Fruit fly (Drosophila melanogaster) whole organism, wandering third instar larva: ENCODE measurements around the gene Cht7.

Source experiments
- CG32264 ChIP-seq: fragments of 200-800 bp; sonication (Bioruptor generic); optimal IDR thresholded peaks from 2 replicates; lab custom pipeline; 2016; ENCODE audit warnings: missing biosample characterization, missing genetic modification characterization
- CG9705 ChIP-seq: fragments of 200-800 bp; sonication (Bioruptor generic); optimal IDR thresholded peaks from 2 replicates; lab custom pipeline; 2018; ENCODE audit warnings: missing biosample characterization, mild to moderate bottlenecking, missing genetic modification characterization
- CrebA ChIP-seq: fragments of 200-800 bp; sonication (Bioruptor generic); optimal IDR thresholded peaks from 2 replicates; lab custom pipeline; 2016; ENCODE audit warnings: missing biosample characterization, mild to moderate bottlenecking, missing genetic modification characterization, borderline replicate concordance
- Dif ChIP-seq: fragments of 200-275, 200-300 bp; sonication (Bioruptor generic); optimal IDR thresholded peaks from 2 replicates; lab custom pipeline; 2018; ENCODE audit warnings: missing biosample characterization, missing genetic modification characterization; ENCODE audit not compliant: partially characterized antibody
- GATAd ChIP-seq: sonication (Bioruptor generic); optimal IDR thresholded peaks from 2 replicates; lab custom pipeline; 2016; ENCODE audit warnings: missing biosample characterization, missing genetic modification characterization
- HLH106 ChIP-seq: fragments of 200-800 bp; optimal IDR thresholded peaks from 3 replicates; lab custom pipeline; 2019; ENCODE audit warnings: missing biosample characterization, mild to moderate bottlenecking, missing genetic modification characterization, moderate library complexity
- Hnf4 ChIP-seq: fragments of 200-800 bp; sonication (Bioruptor generic); optimal IDR thresholded peaks from 2 replicates; lab custom pipeline; 2016; ENCODE audit warnings: missing biosample characterization, mild to moderate bottlenecking, missing genetic modification characterization
- Hr78 ChIP-seq: fragments of >200 bp; optimal IDR thresholded peaks from 2 replicates; lab custom pipeline; 2017; ENCODE audit warnings: missing biosample characterization, missing genetic modification characterization
- Jra ChIP-seq: sonication (Bioruptor generic); optimal IDR thresholded peaks from 2 replicates; lab custom pipeline; 2016; ENCODE audit warnings: missing biosample characterization, missing genetic modification characterization
- Mio ChIP-seq: sonication (Bioruptor generic); optimal IDR thresholded peaks from 2 replicates; lab custom pipeline; 2016; ENCODE audit warnings: missing biosample characterization, missing genetic modification characterization
- Myc ChIP-seq: fragments of >200 bp; optimal IDR thresholded peaks from 2 replicates; lab custom pipeline; 2017
- N ChIP-seq: fragments of >200 bp; optimal IDR thresholded peaks from 2 replicates; lab custom pipeline; 2018; ENCODE audit warnings: missing biosample characterization, missing external identifiers, missing genetic modification characterization
- OdsH ChIP-seq: fragments of 200-800 bp; sonication (Bioruptor generic); optimal IDR thresholded peaks from 2 replicates; lab custom pipeline; 2016; ENCODE audit warnings: missing biosample characterization, mild to moderate bottlenecking, missing genetic modification characterization
- Rel ChIP-seq, 2 experiments: fragments of 200-800 bp; sonication (Bioruptor generic) in 1 of 2; optimal IDR thresholded peaks; 2 replicates in 1 of 2; 3 replicates in 1 of 2; lab custom pipeline; 2016 to 2019; ENCODE audit warnings: mild to moderate bottlenecking in 2 of 2, missing biosample characterization in 2 of 2, missing genetic modification characterization in 2 of 2, moderate library complexity in 1 of 2
- Sp1 ChIP-seq: fragments of 200-800 bp; sonication (Bioruptor generic); optimal IDR thresholded peaks from 3 replicates; lab custom pipeline; 2019; ENCODE audit warnings: missing biosample characterization, mild to moderate bottlenecking, missing genetic modification characterization, moderate library complexity
- br ChIP-seq: fragments of 200-800 bp; sonication (Bioruptor generic); optimal IDR thresholded peaks from 2 replicates; lab custom pipeline; 2016; ENCODE audit warnings: missing biosample characterization, missing genetic modification characterization
- brk ChIP-seq: fragments of 200-800 bp; sonication (Bioruptor generic); optimal IDR thresholded peaks from 2 replicates; lab custom pipeline; 2016; ENCODE audit warnings: missing biosample characterization, mild to moderate bottlenecking, missing genetic modification characterization
- dl ChIP-seq, 2 experiments: fragments of 175-275, 200-275 bp in 1 of 2; fragments of 200-275 bp in 1 of 2; sonication (Bioruptor generic); optimal IDR thresholded peaks; lab custom pipeline; 2018; ENCODE audit warnings: mild to moderate bottlenecking in 2 of 2, missing biosample characterization in 2 of 2, missing genetic modification characterization in 2 of 2, moderate library complexity in 2 of 2; ENCODE audit not compliant: partially characterized antibody in 2 of 2, insufficient read depth in 1 of 2
- dmrt93B ChIP-seq: fragments of 200-800 bp; sonication (Bioruptor generic); optimal IDR thresholded peaks from 2 replicates; lab custom pipeline; 2018; ENCODE audit warnings: missing biosample characterization, mild to moderate bottlenecking, missing genetic modification characterization
- dsf ChIP-seq: sonication (Bioruptor generic); optimal IDR thresholded peaks from 2 replicates; lab custom pipeline; 2016; ENCODE audit warnings: missing biosample characterization, missing genetic modification characterization, borderline replicate concordance
- ey ChIP-seq: fragments of 200-800 bp; sonication (Bioruptor generic); optimal IDR thresholded peaks from 2 replicates; lab custom pipeline; 2016; ENCODE audit warnings: missing biosample characterization, missing genetic modification characterization
- foxo ChIP-seq, 2 experiments: fragments of 200-800 bp; sonication (Bioruptor generic); optimal IDR thresholded peaks; 2 replicates in 1 of 2; 3 replicates in 1 of 2; lab custom pipeline; 2016 to 2017; ENCODE audit warnings: missing biosample characterization in 2 of 2, missing genetic modification characterization in 2 of 2
- fru ChIP-seq: fragments of 200-800 bp; sonication (Bioruptor generic); optimal IDR thresholded peaks from 3 replicates; lab custom pipeline; 2016; ENCODE audit warnings: missing biosample characterization, mild to moderate bottlenecking, missing genetic modification characterization
- h ChIP-seq: fragments of 200-800 bp; sonication (Bioruptor generic); optimal IDR thresholded peaks from 3 replicates; lab custom pipeline; 2016; ENCODE audit warnings: missing biosample characterization, mild to moderate bottlenecking, missing genetic modification characterization
- jim ChIP-seq: fragments of 175-275, 200-325 bp; sonication (Bioruptor generic); optimal IDR thresholded peaks from 2 replicates; lab custom pipeline; 2016; ENCODE audit warnings: missing biosample characterization, mild to moderate bottlenecking, missing genetic modification characterization
- lola ChIP-seq: fragments of >200 bp; optimal IDR thresholded peaks from 2 replicates; lab custom pipeline; 2017; ENCODE audit warnings: missing biosample characterization, missing genetic modification characterization
- pan ChIP-seq: fragments of >200 bp; optimal IDR thresholded peaks from 2 replicates; lab custom pipeline; 2017
- psq ChIP-seq: fragments of 200-800 bp; sonication (Bioruptor generic); optimal IDR thresholded peaks from 3 replicates; lab custom pipeline; 2017; ENCODE audit warnings: missing biosample characterization, mild to moderate bottlenecking, missing genetic modification characterization, moderate library complexity
- rgr ChIP-seq: fragments of 200-800 bp; sonication (Bioruptor generic); optimal IDR thresholded peaks from 3 replicates; lab custom pipeline; 2016; ENCODE audit warnings: missing biosample characterization, mild to moderate bottlenecking, missing genetic modification characterization
- sage ChIP-seq: fragments of 200-800 bp; sonication (Bioruptor generic); optimal IDR thresholded peaks from 2 replicates; lab custom pipeline; 2016; ENCODE audit warnings: missing biosample characterization, mild to moderate bottlenecking, missing genetic modification characterization
- woc ChIP-seq: sonication (Bioruptor generic); optimal IDR thresholded peaks from 2 replicates; lab custom pipeline; 2016; ENCODE audit warnings: missing biosample characterization, mild to moderate bottlenecking, missing genetic modification characterization

The Cht7 gene

dm6 chr3L:3098778-3099429 lies 7.9 kb downstream of the Cht7 start:
- TF ChIP-seq psq = no peak
- TF ChIP-seq Jra (GFP tag; lab: Kevin White, UChicago) = no peak
- TF ChIP-seq ey = no peak
- no peak for TF ChIP-seq OdsH (GFP tag; lab: Kevin White, UChicago)
- TF ChIP-seq N (GFP tag; lab: Kevin White, UChicago) = no peak
- no peak for TF ChIP-seq GATAd (GFP tag; lab: Kevin White, UChicago)
- TF ChIP-seq Myc (lab: Kevin White, UChicago) = no peak
- no peak for TF ChIP-seq CG9705
- TF ChIP-seq Dif (GFP tag; lab: Kevin White, UChicago) = no peak
- TF ChIP-seq Rel (GFP tag; optimal IDR thresholded peaks at IDR 0.05; lab: Kevin White, UChicago) = no peak
- TF ChIP-seq Rel (tag; optimal IDR thresholded peaks at IDR 0.05; lab: Kevin White, UChicago) = no peak
- no peak for TF ChIP-seq lola (GFP tag; lab: Kevin White, UChicago)
- no peak for TF ChIP-seq foxo (GFP tag; optimal IDR thresholded peaks at IDR 0.05; lab: Kevin White, UChicago)
- no peak for TF ChIP-seq sage (GFP tag; lab: Kevin White, UChicago)
- no peak for TF ChIP-seq Mio (GFP tag; lab: Kevin White, UChicago)
- no peak for TF ChIP-seq CG32264 (GFP tag; lab: Kevin White, UChicago)
- no peak for TF ChIP-seq dmrt93B
- no peak for TF ChIP-seq dl (GFP tag; optimal IDR thresholded peaks at IDR 0.05; lab: Kevin White, UChicago; ENCODE audit: insufficient read depth in 1 of 2, partially characterized antibody in 2 of 2)
- no peak for TF ChIP-seq woc (GFP tag; lab: Kevin White, UChicago)

DNA sequence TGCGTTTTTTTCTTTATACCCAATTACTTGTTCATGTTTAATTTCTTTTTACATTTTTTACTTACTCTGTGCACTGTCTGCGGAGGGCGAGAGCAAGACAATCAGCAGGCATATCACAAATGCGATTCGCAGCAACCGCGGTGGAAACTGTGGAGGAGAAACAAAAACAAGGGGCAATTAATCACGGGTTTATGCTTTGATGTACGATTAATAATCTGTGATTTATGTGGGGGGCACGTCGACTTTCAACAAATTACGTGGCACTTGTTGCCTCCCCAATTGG lies 9.2 kb downstream of the Cht7 start:
- TF ChIP-seq dmrt93B (no peak), dl (GFP tag; optimal IDR thresholded peaks at IDR 0.05; lab: Kevin White, UChicago; ENCODE audit: insufficient read depth in 1 of 2, partially characterized antibody in 2 of 2) (no peak)
- TF ChIP-seq, all 38 proteins: peak for 0

DNA sequence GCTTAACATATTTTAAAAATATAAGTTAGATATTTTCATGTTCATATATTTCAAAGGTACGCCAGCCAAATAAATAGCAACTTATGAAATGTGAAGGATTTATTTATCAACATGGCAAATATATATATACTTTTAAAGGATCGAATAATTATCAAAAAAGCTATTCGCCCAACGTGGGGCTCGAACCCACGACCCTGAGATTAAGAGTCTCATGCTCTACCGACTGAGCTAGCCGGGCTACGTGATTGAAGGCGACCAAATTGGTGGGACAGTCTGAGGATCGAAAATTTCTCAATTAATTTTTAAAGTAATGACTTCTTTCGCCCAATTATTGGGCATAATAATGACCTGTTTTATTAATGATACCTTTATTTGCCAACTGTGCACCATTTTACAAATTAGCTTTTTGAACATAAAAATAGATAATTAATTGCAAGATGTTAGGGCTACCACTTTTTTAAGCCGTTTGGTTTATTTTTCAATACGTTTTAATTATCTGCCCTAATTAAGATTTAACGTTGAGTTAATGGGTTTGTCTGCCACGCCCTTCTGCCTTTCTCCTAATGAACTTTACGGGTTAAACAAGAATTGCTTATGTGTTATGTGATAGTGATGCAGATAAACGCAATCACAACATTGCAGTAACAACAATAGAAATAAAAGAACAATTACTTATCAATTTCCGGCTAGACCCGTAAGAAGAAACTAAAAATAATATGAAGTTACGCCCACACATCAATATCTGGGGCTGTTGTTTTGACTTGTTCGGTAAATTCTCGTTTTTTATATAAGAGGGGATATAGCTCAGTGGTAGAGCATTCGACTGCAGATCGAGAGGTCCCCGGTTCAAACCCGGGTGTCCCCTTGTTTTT lies 9.8 kb downstream of the Cht7 start:
- TF ChIP-seq Dif (GFP tag; lab: Kevin White, UChicago) = peak; percentile 22
- TF ChIP-seq CrebA (GFP tag; lab: Kevin White, UChicago) = peak; percentile 1
- no peak for TF ChIP-seq psq
- TF ChIP-seq, all 38 proteins: peak for 2

- TF ChIP-seq HLH106 (tag; lab: Kevin White, UChicago) = peak; percentile 54
- peak; percentile 21 for TF ChIP-seq sage (GFP tag; lab: Kevin White, UChicago)
- peak; percentile 19 for TF ChIP-seq ey
- TF ChIP-seq fru = peak; percentile 55
- no peak for TF ChIP-seq woc (GFP tag; lab: Kevin White, UChicago)
- TF ChIP-seq jim (GFP tag; lab: Kevin White, UChicago) = no peak
- TF ChIP-seq dmrt93B = no peak
- TF ChIP-seq Rel (GFP tag; optimal IDR thresholded peaks at IDR 0.05; lab: Kevin White, UChicago) = no peak
- TF ChIP-seq Rel (tag; optimal IDR thresholded peaks at IDR 0.05; lab: Kevin White, UChicago) = no peak
- no peak for TF ChIP-seq Hnf4
- peak in 1 of 2 experiments; percentile 59 for TF ChIP-seq foxo (GFP tag; optimal IDR thresholded peaks at IDR 0.05; lab: Kevin White, UChicago)
- no peak for TF ChIP-seq pan (lab: Kevin White, UChicago)
- TF ChIP-seq h (GFP tag; lab: Kevin White, UChicago) = peak; percentile 20
- peak; percentile 14 for TF ChIP-seq br (GFP tag; lab: Kevin White, UChicago)
- peak; percentile 46 for TF ChIP-seq rgr
- peak; percentile 19 for TF ChIP-seq brk (GFP tag; lab: Kevin White, UChicago)
- peak; percentile 49 for TF ChIP-seq Sp1 (GFP tag; lab: Kevin White, UChicago)
- TF ChIP-seq Hr78 (GFP tag; lab: Kevin White, UChicago) = no peak
- TF ChIP-seq dsf (GFP tag; lab: Kevin White, UChicago) = no peak
- TF ChIP-seq OdsH (GFP tag; lab: Kevin White, UChicago) = peak; percentile 25
These were observed 10.6 kb downstream of the Cht7 start for dm6 chr3L:3096073-3096725.
